Fruit fly (Drosophila melanogaster): Measurements from ENCODE around the gene Hml.

The Hml gene

DNA sequence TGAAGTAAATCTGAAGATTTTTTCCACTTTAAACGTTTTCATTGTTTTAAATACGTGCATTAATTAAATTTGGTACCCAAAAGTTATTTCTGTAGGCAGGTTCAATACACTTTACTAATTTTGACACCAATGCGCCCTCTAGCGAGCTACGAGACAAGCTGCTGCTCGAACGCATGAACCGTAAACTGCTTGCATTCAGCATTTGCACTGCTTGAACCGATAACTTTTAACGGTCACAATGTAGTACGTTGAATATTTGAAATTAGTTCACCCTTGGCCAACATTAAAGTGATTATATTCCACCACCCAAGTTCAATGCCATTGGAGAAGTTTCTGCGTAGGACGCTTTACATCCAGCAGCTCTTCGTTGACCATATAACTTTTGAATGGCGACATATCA lies 562 bp upstream of the Hml start (continued):
- TF ChIP-seq Bgb (GFP tag; IDR thresholded peaks at IDR 0.05; ENCODE audit: partially characterized antibody) (peak; percentile 67), usp (GFP tag; optimal IDR thresholded peaks at IDR 0.05) (no peak), dysf (GFP tag; IDR thresholded peaks at IDR 0.05) (peak; percentile 50; the same call in 1 of the 3 replicates), emc (GFP tag; optimal IDR thresholded peaks at IDR 0.05) (no peak), pita (GFP tag; optimal IDR thresholded peaks at IDR 0.05) (peak; percentile 14), CG31441 (GFP tag; IDR thresholded peaks at IDR 0.05) (no peak), CG1024 (GFP tag; IDR thresholded peaks at IDR 0.05) (0 out of 2 replicates have a peak, but pooled peaks have one; percentile 15), tin (GFP tag; optimal IDR thresholded peaks at IDR 0.05) (no peak), CG1792 (GFP tag; optimal IDR thresholded peaks at IDR 0.05) (no peak), Sry-β (GFP tag; optimal IDR thresholded peaks at IDR 0.05) (no peak), CG2116 (GFP tag; optimal IDR thresholded peaks at IDR 0.05) (no peak), gsb-n (tag; optimal IDR thresholded peaks at IDR 0.05) (no peak), Gsc (GFP tag; IDR thresholded peaks at IDR 0.05) (no peak), nerfin-1 (tag; optimal IDR thresholded peaks at IDR 0.05) (no peak), CG17568 (GFP tag; optimal IDR thresholded peaks at IDR 0.05) (no peak), CG11247 (GFP tag; IDR thresholded peaks at IDR 0.05) (no peak), ase (GFP tag; IDR thresholded peaks at IDR 0.05) (no peak), CG7963 (GFP tag; IDR thresholded peaks at IDR 0.05; ENCODE audit: partially characterized antibody) (peak; percentile 52; the same call in 2 of the 3 replicates), HLHmδ (GFP tag; optimal IDR thresholded peaks at IDR 0.05) (no peak), CG5180 (GFP tag; optimal IDR thresholded peaks at IDR 0.05) (no peak), gcm (GFP tag; optimal IDR thresholded peaks at IDR 0.05) (no peak), stc (GFP tag; IDR thresholded peaks at IDR 0.05) (no peak), lov (optimal IDR thresholded peaks at IDR 0.05) (no peak), lov (GFP tag; IDR thresholded peaks at IDR 0.05) (peak; percentile 37; the same call in 1 of the 3 replicates), CG8924 (tag; optimal IDR thresholded peaks at IDR 0.05) (no peak), Hr39 (optimal IDR thresholded peaks at IDR 0.05) (no peak), insv (GFP tag; optimal IDR thresholded peaks at IDR 0.05) (no peak), chif (GFP tag; optimal IDR thresholded peaks at IDR 0.05) (peak; percentile 7 to 55), CG10147 (GFP tag; optimal IDR thresholded peaks at IDR 0.05) (no peak), bigmax (GFP tag; optimal IDR thresholded peaks at IDR 0.05) (no peak), dimm (GFP tag; IDR thresholded peaks at IDR 0.05) (no peak), ind (GFP tag; optimal IDR thresholded peaks at IDR 0.05) (peak; percentile 26), Vsx1 (GFP tag; optimal IDR thresholded peaks at IDR 0.05) (no peak)

dm6 chr3L:13859688-13860373 lies 14.0 kb downstream of the Hml start:
- TF ChIP-seq CG3995 (GFP tag; optimal IDR thresholded peaks at IDR 0.05): peak; percentile 72
- no peak for TF ChIP-seq Hmx (GFP tag; optimal IDR thresholded peaks at IDR 0.05)
- TF ChIP-seq zen (tag; optimal IDR thresholded peaks at IDR 0.05): peak; percentile 3
- TF ChIP-seq CG12236 (GFP tag; optimal IDR thresholded peaks at IDR 0.05): no peak
- peak; percentile 47; the same call in 1 of the 3 replicates for TF ChIP-seq CG11560 (tag; IDR thresholded peaks at IDR 0.05)
- TF ChIP-seq vnd (GFP tag; IDR thresholded peaks at IDR 0.05; ENCODE audit: partially characterized antibody): 0 out of 3 replicates have a peak, but pooled peaks have one; percentile 40
- peak; percentile 61; the same call in 1 of the 2 replicates for TF ChIP-seq Bgb (GFP tag; IDR thresholded peaks at IDR 0.05; ENCODE audit: partially characterized antibody)
- no peak for TF ChIP-seq nerfin-2 (GFP tag; IDR thresholded peaks at IDR 0.05; ENCODE audit: partially characterized antibody)
- TF ChIP-seq Gug (GFP tag; IDR thresholded peaks at IDR 0.05): no peak
- TF ChIP-seq Aef1 (GFP tag; IDR thresholded peaks at IDR 0.05): no peak
- TF ChIP-seq stwl (tag; optimal IDR thresholded peaks at IDR 0.05): peak; percentile 28
- TF ChIP-seq Max (GFP tag; optimal IDR thresholded peaks at IDR 0.05): no peak
- TF ChIP-seq Ets65A (GFP tag): peak; percentile 89
- TF ChIP-seq Dbx (GFP tag; IDR thresholded peaks at IDR 0.05): no peak
- TF ChIP-seq Fer3 (tag; optimal IDR thresholded peaks at IDR 0.05): no peak
- TF ChIP-seq amos (GFP tag; IDR thresholded peaks at IDR 0.05; ENCODE audit: partially characterized antibody): peak; percentile 66
- TF ChIP-seq knrl (GFP tag; IDR thresholded peaks at IDR 0.05; ENCODE audit: partially characterized antibody): peak; percentile 54; the same call in 2 of the 3 replicates
- peak; percentile 79 for TF ChIP-seq CTCF (GFP tag; optimal IDR thresholded peaks at IDR 0.05)
- no peak for TF ChIP-seq ranshi (GFP tag; IDR thresholded peaks at IDR 0.05)
- TF ChIP-seq h (optimal IDR thresholded peaks at IDR 0.05): no peak
